Fruit fly (Drosophila melanogaster): ENCODE data around the gene CG8997.

The CG8997 gene

DNA sequence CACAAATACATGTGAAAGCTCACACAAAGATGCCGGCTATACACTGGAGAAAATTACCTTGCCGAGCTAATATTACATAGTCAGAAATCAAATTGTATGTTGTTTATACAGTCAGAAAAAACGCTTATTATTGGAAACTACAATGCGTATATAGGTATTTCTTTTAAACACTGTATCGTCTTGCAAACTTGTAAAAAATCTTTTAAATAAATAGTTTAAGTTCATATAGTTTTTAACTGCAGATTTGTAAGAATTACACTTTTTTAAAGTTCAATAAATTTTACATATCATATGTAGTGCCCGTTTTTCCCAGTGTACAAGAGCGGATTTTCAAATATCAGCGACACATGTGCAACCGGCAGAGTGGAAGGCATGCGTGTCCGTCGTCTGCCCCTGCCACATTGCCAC, 5.4 kb downstream of the CG8997 start (continued):
- TF ChIP-seq Ets21C (GFP tag; optimal IDR thresholded peaks at IDR 0.05), result peak; percentile 88
- TF ChIP-seq Lpt (GFP tag; optimal IDR thresholded peaks at IDR 0.05), result peak; percentile 93
- peak; percentile 90 for TF ChIP-seq CG4318 (GFP tag; optimal IDR thresholded peaks at IDR 0.05)
- peak; percentile 76 for TF ChIP-seq fd59A (GFP tag; optimal IDR thresholded peaks at IDR 0.05)
- peak; percentile 93 for TF ChIP-seq Smox (GFP tag; optimal IDR thresholded peaks at IDR 0.05)
- peak; percentile 15 to 92 for TF ChIP-seq salr (GFP tag; optimal IDR thresholded peaks at IDR 0.05)
- peak; percentile 87 for TF ChIP-seq CG11294 (GFP tag; IDR thresholded peaks at IDR 0.05)
- peak; percentile 80 for TF ChIP-seq Gug (GFP tag; IDR thresholded peaks at IDR 0.05)
- peak; percentile 84 for TF ChIP-seq CG3032 (tag; optimal IDR thresholded peaks at IDR 0.05)
- TF ChIP-seq Ets96B (tag; optimal IDR thresholded peaks at IDR 0.05), result peak; percentile 82
- TF ChIP-seq CG9139 (GFP tag; optimal IDR thresholded peaks at IDR 0.05), result no peak
- TF ChIP-seq CG1621 (tag; optimal IDR thresholded peaks at IDR 0.05), result peak; percentile 71
- TF ChIP-seq CG32006 (GFP tag; optimal IDR thresholded peaks at IDR 0.05), result peak; percentile 95
- peak; percentile 79 for TF ChIP-seq CG6808 (GFP tag; optimal IDR thresholded peaks at IDR 0.05)
- peak; percentile 76 for TF ChIP-seq CG16779 (tag; optimal IDR thresholded peaks at IDR 0.05)
- TF ChIP-seq CG7368 (GFP tag; optimal IDR thresholded peaks at IDR 0.05), result peak; percentile 72
- TF ChIP-seq lz (GFP tag; optimal IDR thresholded peaks at IDR 0.05), result peak; percentile 94
- TF ChIP-seq CG11762 (GFP tag; optimal IDR thresholded peaks at IDR 0.05; ENCODE audit: insufficient read depth), result peak; percentile 88
- peak; percentile 95 for TF ChIP-seq topi (GFP tag; optimal IDR thresholded peaks at IDR 0.05)
- peak; percentile 88 for TF ChIP-seq CG10631 (GFP tag; optimal IDR thresholded peaks at IDR 0.05)
- peak; percentile 96 for TF ChIP-seq CG8119 (GFP tag; IDR thresholded peaks at IDR 0.05)
- peak; percentile 91 for TF ChIP-seq cyc (GFP tag; optimal IDR thresholded peaks at IDR 0.05)
- TF ChIP-seq CG6163 (GFP tag; IDR thresholded peaks at IDR 0.05), result peak; percentile 86; the same call in 2 of the 3 replicates
- TF ChIP-seq CG11902 (GFP tag; optimal IDR thresholded peaks at IDR 0.05), result peak; percentile 77
- peak; percentile 94 for TF ChIP-seq Hr39 (GFP tag; optimal IDR thresholded peaks at IDR 0.05)
- TF ChIP-seq Sox15 (GFP tag; optimal IDR thresholded peaks at IDR 0.05), result peak; percentile 82
- peak; percentile 75 for TF ChIP-seq dac (GFP tag; optimal IDR thresholded peaks at IDR 0.05)
- peak; percentile 97 for TF ChIP-seq esn (GFP tag; optimal IDR thresholded peaks at IDR 0.05)

DNA sequence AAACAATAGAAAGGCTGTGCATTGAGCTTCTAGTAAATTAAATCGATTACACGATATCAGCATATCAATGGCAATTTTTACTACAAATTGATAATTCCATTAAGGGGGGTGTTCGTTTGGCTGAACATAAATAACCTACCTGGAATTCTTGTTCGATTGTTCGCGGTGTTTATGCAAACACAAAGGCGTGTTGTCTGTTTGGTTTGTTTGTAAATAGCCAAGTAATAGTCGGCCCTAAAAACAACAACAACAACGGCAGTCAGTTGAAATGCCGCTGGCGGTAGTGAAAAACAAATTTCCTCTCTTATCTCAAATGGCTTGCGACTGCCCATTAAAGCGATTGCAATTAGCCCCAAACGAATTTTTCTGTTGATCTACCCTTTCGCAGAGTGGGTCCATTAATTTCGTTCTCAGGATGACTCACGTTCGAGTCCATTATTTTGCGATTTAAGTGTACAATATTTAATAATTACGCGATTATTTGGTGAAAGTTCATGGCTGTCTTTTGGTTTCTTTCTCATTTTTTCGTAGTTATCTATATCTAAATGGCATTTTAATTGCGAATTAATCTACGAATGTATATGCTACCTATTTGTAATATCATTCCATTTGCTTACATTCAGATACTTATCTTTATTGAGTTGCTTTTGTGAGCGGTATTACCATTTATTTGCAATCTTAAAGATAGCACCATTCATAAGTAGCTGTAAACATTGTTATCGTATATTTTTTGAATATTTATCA, 6.3 kb downstream of the CG8997 start:
- TF ChIP-seq Eip78C (GFP tag) (peak; percentile 68), Eip93F (GFP tag; optimal IDR thresholded peaks at IDR 0.05) (peak; percentile 7), CG11294 (GFP tag; IDR thresholded peaks at IDR 0.05) (no peak), Hr39 (GFP tag; optimal IDR thresholded peaks at IDR 0.05) (peak; percentile 3), Met (GFP tag; optimal IDR thresholded peaks at IDR 0.05) (peak; percentile 30), CG31627 (GFP tag; optimal IDR thresholded peaks at IDR 0.05) (peak; percentile 17), Ets96B (tag; optimal IDR thresholded peaks at IDR 0.05) (no peak), CG15336 (GFP tag; IDR thresholded peaks at IDR 0.05) (0 out of 2 replicates have a peak, but pooled peaks have one; percentile 18), fkh (GFP tag; optimal IDR thresholded peaks at IDR 0.05) (peak; percentile 42), lz (GFP tag; optimal IDR thresholded peaks at IDR 0.05) (peak; percentile 20), CG8319 (GFP tag; optimal IDR thresholded peaks at IDR 0.05) (no peak), vri (GFP tag; optimal IDR thresholded peaks at IDR 0.05) (peak; percentile 3)

dm6 chr2L:13837579-13837978, 7.5 kb downstream of the CG8997 start:
- peak; percentile 4 for TF ChIP-seq topi (GFP tag; optimal IDR thresholded peaks at IDR 0.05)
- TF ChIP-seq CG10669 (GFP tag; optimal IDR thresholded peaks at IDR 0.05), result no peak
- TF ChIP-seq vri (GFP tag; optimal IDR thresholded peaks at IDR 0.05), result peak; percentile 16
- TF ChIP-seq Lpt (GFP tag; optimal IDR thresholded peaks at IDR 0.05), result peak; percentile 20
- peak; percentile 92 for TF ChIP-seq svp (GFP tag)
- 0 out of 3 replicates have a peak, but pooled peaks have one; percentile 35 for TF ChIP-seq CG6163 (GFP tag; IDR thresholded peaks at IDR 0.05)
- peak; percentile 79 for TF ChIP-seq Eip78C (GFP tag)
- peak in 1 of 2 experiments; percentile 60 for TF ChIP-seq ss (GFP tag; optimal IDR thresholded peaks at IDR 0.05)
- TF ChIP-seq Blimp-1 (GFP tag; optimal IDR thresholded peaks at IDR 0.05), result peak; percentile 29
- no peak for TF ChIP-seq CG11902 (GFP tag; optimal IDR thresholded peaks at IDR 0.05)

Data from whole organism, prepupa.